Worm (Caenorhabditis elegans) whole organism, late embryonic: ENCODE data around the gene srd-74.

ENCODE experiments used
- F13H6.1 ChIP-seq: sonication (generic microtip); optimal IDR thresholded peaks from 2 replicates; lab custom pipeline; 2016; ENCODE audit warnings: missing genetic modification characterization, missing compliant biosample characterization
- ama-1 ChIP-seq: fragments of 150-350 bp; optimal IDR thresholded peaks from 2 replicates; lab custom pipeline; 2014
- ceh-2 ChIP-seq: sonication (generic microtip); optimal IDR thresholded peaks from 2 replicates; lab custom pipeline; 2016; ENCODE audit warnings: missing genotype, missing genetic modification characterization, missing compliant biosample characterization
- dve-1 ChIP-seq: sonication (generic microtip); optimal IDR thresholded peaks from 2 replicates; lab custom pipeline; 2017; ENCODE audit warnings: antibody characterized with exemption, mild to moderate bottlenecking, missing genetic modification characterization, missing compliant biosample characterization
- nhr-11 ChIP-seq: fragments of 150-350 bp; optimal IDR thresholded peaks from 2 replicates; lab custom pipeline; 2014; ENCODE audit warnings: missing biosample characterization, missing genetic modification characterization
- odd-2 ChIP-seq: sonication (generic microtip); optimal IDR thresholded peaks from 2 replicates; lab custom pipeline; 2017; ENCODE audit warnings: antibody characterized with exemption, mild to moderate bottlenecking, missing genetic modification characterization, missing compliant biosample characterization

- TF ChIP-seq ceh-2, result no peak
- TF ChIP-seq ama-1 (lab: Kevin White, UChicago), result no peak
- TF ChIP-seq F13H6.1 (tag; lab: Kevin White, UChicago), result no peak
- TF ChIP-seq odd-2 (tag; lab: Kevin White, UChicago), result no peak
- TF ChIP-seq dve-1, result no peak
- no peak for TF ChIP-seq nhr-11 (tag; lab: Kevin White, UChicago)
Observed at ce11 chrIII:11822407-11822806, 40.5 kb downstream of the srd-74 start, which contains the start of gene maa-1.
